Fruit fly (Drosophila melanogaster) whole organism, embryonic: ENCODE measurements around the gene CG11839.

Source experiments
- B-H2 ChIP-seq: fragments of 200-800 bp; sonication (Bioruptor generic); optimal IDR thresholded peaks from 2 replicates; lab custom pipeline; 2018; ENCODE audit warnings: missing biosample characterization, mild to moderate bottlenecking, missing genetic modification characterization
- CG10147 ChIP-seq: fragments of 200-800 bp; sonication (Bioruptor generic); optimal IDR thresholded peaks from 2 replicates; lab custom pipeline; 2019; ENCODE audit warnings: missing biosample characterization, mild to moderate bottlenecking, missing genetic modification characterization, moderate library complexity
- CG11247 ChIP-seq: fragments of 200-800 bp; sonication (Bioruptor generic); IDR thresholded peaks from 2 replicates; pipeline ENCODE4 v1.3.6; 2022; ENCODE audit warnings: missing biosample characterization, missing genetic modification characterization
- CG12769 ChIP-seq: fragments of 200-800 bp; sonication (Bioruptor generic); optimal IDR thresholded peaks from 2 replicates; lab custom pipeline; 2019; ENCODE audit warnings: missing biosample characterization, mild to moderate bottlenecking, missing genetic modification characterization, moderate library complexity
- CG13287 ChIP-seq: fragments of 200-800 bp; sonication (Bioruptor generic); IDR thresholded peaks from 2 replicates; pipeline ENCODE4 v1.3.6; 2022; ENCODE audit warnings: missing biosample characterization, missing genetic modification characterization; ENCODE audit not compliant: partially characterized antibody
- CG13894 ChIP-seq: fragments of 200-800 bp; sonication (Bioruptor generic); optimal IDR thresholded peaks from 3 replicates; lab custom pipeline; 2018; ENCODE audit warnings: missing biosample characterization, mild to moderate bottlenecking, missing genetic modification characterization, moderate library complexity
- CG1529 ChIP-seq: fragments of 200-800 bp; sonication (Bioruptor generic); optimal IDR thresholded peaks from 3 replicates; lab custom pipeline; 2018; ENCODE audit warnings: missing biosample characterization, missing genetic modification characterization
- CG2875 ChIP-seq: fragments of 200-800 bp; sonication (Bioruptor generic); optimal IDR thresholded peaks from 2 replicates; lab custom pipeline; 2017; ENCODE audit warnings: missing biosample characterization, mild to moderate bottlenecking, missing genetic modification characterization, missing genetic modification reagents
- CG30020 ChIP-seq: fragments of 200-800 bp; optimal IDR thresholded peaks from 2 replicates; lab custom pipeline; 2019; ENCODE audit warnings: missing biosample characterization, mild to moderate bottlenecking, missing genetic modification characterization, moderate library complexity
- CG30403 ChIP-seq: fragments of 200-800 bp; sonication (Bioruptor generic); optimal IDR thresholded peaks from 3 replicates; lab custom pipeline; 2016; ENCODE audit warnings: missing biosample characterization, missing genetic modification characterization
- CG34376 ChIP-seq: fragments of 200-800 bp; sonication (Bioruptor generic); optimal IDR thresholded peaks from 2 replicates; lab custom pipeline; 2018; ENCODE audit warnings: missing biosample characterization, mild to moderate bottlenecking, missing genetic modification characterization
- CG3847 ChIP-seq: fragments of 200-800 bp; sonication (Bioruptor generic); IDR thresholded peaks from 2 replicates; pipeline ENCODE4 v1.3.6; 2022; ENCODE audit warnings: missing biosample characterization, missing genetic modification characterization
- CG3995 ChIP-seq: fragments of 200-800 bp; sonication (Bioruptor generic); optimal IDR thresholded peaks from 3 replicates; lab custom pipeline; 2016; ENCODE audit warnings: missing biosample characterization, missing genetic modification characterization
- CG43689 ChIP-seq: fragments of 200-800 bp; sonication (Bioruptor generic); IDR thresholded peaks from 2 replicates; pipeline ENCODE4 v1.3.6; 2022; ENCODE audit warnings: missing biosample characterization, missing genetic modification characterization
- CG8089 ChIP-seq: fragments of 200-800 bp; sonication (Bioruptor generic); optimal IDR thresholded peaks from 3 replicates; lab custom pipeline; 2016; ENCODE audit warnings: missing biosample characterization, missing genetic modification characterization
- CoRest ChIP-seq: fragments of 200-800 bp; sonication (Bioruptor generic); optimal IDR thresholded peaks from 3 replicates; lab custom pipeline; 2018; ENCODE audit warnings: missing biosample characterization, mild to moderate bottlenecking, missing genetic modification characterization, moderate library complexity
- Eip74EF ChIP-seq, 2 experiments: fragments of 200-800 bp in 1 of 2; fragments of >200 bp in 1 of 2; sonication (Bioruptor generic) in 1 of 2; optimal IDR thresholded peaks; 2 replicates each; lab custom pipeline; 2017 to 2019; ENCODE audit warnings: missing biosample characterization in 2 of 2, missing genetic modification characterization in 2 of 2, mild to moderate bottlenecking in 1 of 2, moderate library complexity in 1 of 2
- Fer1 ChIP-seq: fragments of 200-800 bp; sonication (Bioruptor generic); optimal IDR thresholded peaks from 2 replicates; lab custom pipeline; 2017; ENCODE audit warnings: missing biosample characterization, mild to moderate bottlenecking, missing genetic modification characterization
- Hmr ChIP-seq: fragments of 200-800 bp; sonication (Bioruptor generic); optimal IDR thresholded peaks from 3 replicates; lab custom pipeline; 2017; ENCODE audit warnings: mild to moderate bottlenecking, missing biosample characterization, missing genetic modification reagents, missing genetic modification characterization
- Lim3 ChIP-seq: fragments of 200-800 bp; sonication (Bioruptor generic); IDR thresholded peaks from 2 replicates; pipeline ENCODE4 v1.3.6; 2022; ENCODE audit warnings: missing biosample characterization, missing genetic modification characterization
- Nf-YA ChIP-seq: fragments of 200-800 bp; sonication (Bioruptor generic); IDR thresholded peaks from 2 replicates; pipeline ENCODE4 v1.3.6; 2022; ENCODE audit warnings: missing biosample characterization, missing genetic modification characterization
- Oli ChIP-seq: fragments of 200-800 bp; sonication (Bioruptor generic); optimal IDR thresholded peaks from 2 replicates; lab custom pipeline; 2018; ENCODE audit warnings: missing biosample characterization, mild to moderate bottlenecking, missing genetic modification characterization, moderate library complexity
- Pdp1 ChIP-seq, 2 experiments: fragments of 200-800 bp; sonication (Bioruptor generic); optimal IDR thresholded peaks; 3 replicates each; lab custom pipeline; 2016; ENCODE audit warnings: missing biosample characterization in 2 of 2, missing genetic modification characterization in 2 of 2, mild to moderate bottlenecking in 1 of 2, moderate library complexity in 1 of 2
- Rfx ChIP-seq: fragments of 200-800 bp; sonication (Bioruptor generic); IDR thresholded peaks from 2 replicates; pipeline ENCODE4 v1.3.6; 2022; ENCODE audit warnings: missing biosample characterization, missing genetic modification characterization
- Stat92E ChIP-seq, 3 experiments: fragments of >200 bp in 2 of 3; fragments of 200-800 bp in 1 of 3; sonication (Bioruptor generic) in 1 of 3; optimal IDR thresholded peaks; 2 replicates each; lab custom pipeline; 2017 to 2019; ENCODE audit warnings: missing biosample characterization in 3 of 3, missing genetic modification characterization in 3 of 3, mild to moderate bottlenecking in 1 of 3, moderate library complexity in 1 of 3
- Taf1 ChIP-seq: fragments of 200-800 bp; sonication (Bioruptor generic); IDR thresholded peaks from 2 replicates; pipeline ENCODE4 v1.3.6; 2022; ENCODE audit warnings: missing biosample characterization, missing genetic modification characterization
- Trl ChIP-seq, 3 experiments: fragments of >200 bp in 2 of 3; fragments of 200-800 bp in 1 of 3; sonication (Bioruptor generic) in 1 of 3; optimal IDR thresholded peaks; 2 replicates in 1 of 3; 3 replicates in 2 of 3; lab custom pipeline; 2016 to 2017; ENCODE audit warnings: missing biosample characterization in 1 of 3, missing genetic modification characterization in 1 of 3
- Vsx1 ChIP-seq: fragments of 200-800 bp; sonication (Bioruptor generic); optimal IDR thresholded peaks from 2 replicates; lab custom pipeline; 2017; ENCODE audit warnings: missing biosample characterization, mild to moderate bottlenecking, missing genetic modification characterization, missing genetic modification reagents
- ac ChIP-seq: fragments of 200-800 bp; sonication (Bioruptor generic); optimal IDR thresholded peaks from 3 replicates; lab custom pipeline; 2017; ENCODE audit warnings: missing biosample characterization, mild to moderate bottlenecking, missing genetic modification characterization
- cg ChIP-seq: fragments of 200-800 bp; sonication (Bioruptor generic); optimal IDR thresholded peaks from 3 replicates; lab custom pipeline; 2019; ENCODE audit warnings: missing biosample characterization, mild to moderate bottlenecking, missing genetic modification characterization, moderate library complexity
- ci ChIP-seq: fragments of 200-800 bp; sonication (Bioruptor generic); IDR thresholded peaks from 3 replicates; pipeline ENCODE4 v1.3.6; 2022; ENCODE audit warnings: missing biosample characterization, missing genetic modification characterization
- croc ChIP-seq: fragments of 200-800 bp; sonication (Bioruptor generic); conservative IDR thresholded peaks from 3 replicates; pipeline ENCODE4 v1.3.6; 2022; ENCODE audit warnings: missing biosample characterization, missing genetic modification characterization
- crol ChIP-seq: fragments of 200-800 bp; sonication (Bioruptor generic); IDR thresholded peaks from 2 replicates; pipeline ENCODE4 v1.3.6; 2022; ENCODE audit warnings: missing biosample characterization, missing genetic modification characterization
- eve ChIP-seq, 2 experiments: fragments of >200 bp; optimal IDR thresholded peaks; 2 replicates each; lab custom pipeline; 2017; ENCODE audit warnings: missing biosample characterization in 2 of 2, missing genetic modification characterization in 2 of 2
- gfzf ChIP-seq: fragments of 200-800 bp; sonication (Bioruptor generic); optimal IDR thresholded peaks from 2 replicates; lab custom pipeline; 2016; ENCODE audit warnings: missing biosample characterization, mild to moderate bottlenecking, missing genetic modification characterization, moderate library complexity
- grn ChIP-seq: fragments of 200-800 bp; sonication (Bioruptor generic); optimal IDR thresholded peaks from 3 replicates; lab custom pipeline; 2017; ENCODE audit warnings: missing biosample characterization, missing genetic modification characterization
- kah ChIP-seq: fragments of 200-800 bp; sonication (Bioruptor generic); optimal IDR thresholded peaks from 2 replicates; lab custom pipeline; 2018; ENCODE audit warnings: missing biosample characterization, mild to moderate bottlenecking, missing genetic modification characterization
- kay ChIP-seq: fragments of 200-800 bp; sonication (Bioruptor generic); optimal IDR thresholded peaks from 2 replicates; lab custom pipeline; 2016; ENCODE audit warnings: missing biosample characterization, missing genetic modification characterization
- peb ChIP-seq: fragments of 200-800 bp; sonication (Bioruptor generic); IDR thresholded peaks from 2 replicates; pipeline ENCODE4 v1.3.6; 2022; ENCODE audit warnings: missing biosample characterization, missing genetic modification characterization
- schlank ChIP-seq: fragments of 200-800 bp; sonication (Bioruptor generic); optimal IDR thresholded peaks from 2 replicates; lab custom pipeline; 2018; ENCODE audit warnings: missing biosample characterization, mild to moderate bottlenecking, missing genetic modification characterization
- scrt ChIP-seq: fragments of 200-800 bp; sonication (Bioruptor generic); optimal IDR thresholded peaks from 2 replicates; lab custom pipeline; 2018; ENCODE audit warnings: missing biosample characterization, mild to moderate bottlenecking, missing genetic modification characterization, moderate library complexity
- seq ChIP-seq: fragments of 200-800 bp; sonication (Bioruptor generic); IDR thresholded peaks from 2 replicates; pipeline ENCODE4 v1.3.6; 2022; ENCODE audit warnings: missing biosample characterization, missing genetic modification characterization
- sr ChIP-seq: fragments of 200-800 bp; sonication (Bioruptor generic); IDR thresholded peaks from 3 replicates; pipeline ENCODE4 v1.3.6; 2022; ENCODE audit warnings: missing biosample characterization, missing genetic modification characterization
- zen ChIP-seq: fragments of 200-800 bp; sonication (Bioruptor generic); optimal IDR thresholded peaks from 3 replicates; lab custom pipeline; 2018; ENCODE audit warnings: missing biosample characterization, mild to moderate bottlenecking, missing genetic modification characterization, moderate library complexity

CG11839 gene

dm6 chr3R:25056016-25056415, 13.7 kb upstream of the CG11839 start, which contains the start of the genes CG31111 and stac (continued):
- TF ChIP-seq Eip74EF (GFP tag; optimal IDR thresholded peaks at IDR 0.05; lab: Kevin White, UChicago) (peak in 1 of 2 experiments; percentile 10), CG13894 (no peak), CG30020 (tag; lab: Kevin White, UChicago) (peak; percentile 76), CG11247 (GFP tag; lab: Robert Waterston, UW) (no peak), crol (GFP tag; lab: Robert Waterston, UW) (no peak), gfzf (GFP tag; lab: Kevin White, UChicago) (peak; percentile 49), CG3847 (GFP tag; lab: Robert Waterston, UW) (no peak), schlank (no peak), CG8089 (GFP tag; lab: Kevin White, UChicago) (no peak), CG43689 (no peak), CG2875 (GFP tag; lab: Kevin White, UChicago) (no peak), B-H2 (no peak), CG10147 (GFP tag; lab: Kevin White, UChicago) (peak; percentile 44), CG30403 (GFP tag; lab: Kevin White, UChicago) (no peak)
- TF ChIP-seq, all 482 proteins: peak for 47

- TF ChIP-seq Hmr (no peak), eve (GFP tag; optimal IDR thresholded peaks at IDR 0.05; lab: Kevin White, UChicago) (peak in 1 of 2 experiments; percentile 69), ac (no peak), CG13287 (no peak), Trl (optimal IDR thresholded peaks at IDR 0.05; lab: Kevin White, UChicago) (peak in 1 of 2 experiments; percentile 35), Trl (GFP tag; optimal IDR thresholded peaks at IDR 0.05; lab: Kevin White, UChicago) (no peak), CG34376 (GFP tag; lab: Kevin White, UChicago) (peak; percentile 14), seq (GFP tag; lab: Robert Waterston, UW) (no peak), CG12769 (peak; percentile 93), ci (GFP tag; lab: Robert Waterston, UW) (0 out of 3 replicates have a peak, but pooled peaks have one; percentile 13), croc (GFP tag; lab: Robert Waterston, UW) (no peak), Nf-YA (no peak), kay (peak; percentile 8), grn (GFP tag; lab: Kevin White, UChicago) (peak; percentile 65), scrt (GFP tag; lab: Kevin White, UChicago) (peak; percentile 28), cg (peak; percentile 52), zen (tag; lab: Kevin White, UChicago) (no peak), kah (GFP tag; lab: Kevin White, UChicago) (peak; percentile 97), Taf1 (GFP tag; lab: Robert Waterston, UW) (no peak), Rfx (GFP tag; lab: Robert Waterston, UW) (peak; percentile 44; the same call in 1 of the 2 replicates)
Measured at dm6 chr3R:25056488-25057157, 13.1 kb upstream of the CG11839 start.

- no peak for TF ChIP-seq CoRest (tag; lab: Kevin White, UChicago)
- no peak for TF ChIP-seq Lim3
- no peak for TF ChIP-seq Oli (tag; lab: Kevin White, UChicago)
- peak in 1 of 2 experiments; percentile 54 for TF ChIP-seq Pdp1 (GFP tag; optimal IDR thresholded peaks at IDR 0.05; lab: Kevin White, UChicago)
- TF ChIP-seq sr (GFP tag; lab: Robert Waterston, UW), result no peak
- no peak for TF ChIP-seq schlank
- no peak for TF ChIP-seq CG3995 (GFP tag; lab: Kevin White, UChicago)
- no peak for TF ChIP-seq B-H2
- TF ChIP-seq CG1529 (GFP tag; lab: Kevin White, UChicago), result no peak
- peak; percentile 71 for TF ChIP-seq Vsx1 (GFP tag; lab: Kevin White, UChicago)
- TF ChIP-seq Fer1 (GFP tag; lab: Kevin White, UChicago), result no peak
- TF ChIP-seq Stat92E (GFP tag; optimal IDR thresholded peaks at IDR 0.05; lab: Kevin White, UChicago), result no peak
- TF ChIP-seq peb (GFP tag; lab: Robert Waterston, UW), result no peak
Measured at dm6 chr3R:25060462-25060861, 9.3 kb upstream of the CG11839 start.
